Fruit fly (Drosophila melanogaster) whole organism, prepupa: ENCODE results near the gene beag.

Experiments
- Blimp-1 ChIP-seq: fragments of 200-800 bp; sonication (Bioruptor generic); optimal IDR thresholded peaks from 3 replicates; lab custom pipeline; 2017; ENCODE audit warnings: missing biosample characterization, missing genetic modification characterization, mild to moderate bottlenecking, moderate library complexity, missing genetic modification reagents
- CG10631 ChIP-seq: fragments of 200-800 bp; sonication (Bioruptor generic); optimal IDR thresholded peaks from 2 replicates; lab custom pipeline; 2016; ENCODE audit warnings: missing biosample characterization, missing genetic modification characterization
- CG10669 ChIP-seq: fragments of 200-800 bp; sonication (Bioruptor generic); optimal IDR thresholded peaks from 3 replicates; lab custom pipeline; 2018; ENCODE audit warnings: missing biosample characterization, mild to moderate bottlenecking, missing genetic modification characterization, moderate library complexity
- CG11294 ChIP-seq: fragments of 200-800 bp; sonication (Bioruptor generic); IDR thresholded peaks from 2 replicates; pipeline ENCODE4 v1.3.6; 2022; ENCODE audit warnings: missing biosample characterization, missing genetic modification characterization
- CG11762 ChIP-seq: fragments of 200-800 bp; sonication (Bioruptor generic); optimal IDR thresholded peaks from 3 replicates; lab custom pipeline; 2016; ENCODE audit warnings: missing biosample characterization, missing genetic modification characterization; ENCODE audit not compliant: insufficient read depth
- CG15336 ChIP-seq: fragments of 200-800 bp; sonication (Bioruptor generic); IDR thresholded peaks from 2 replicates; pipeline ENCODE4 v1.3.6; 2022; ENCODE audit warnings: missing biosample characterization, missing genetic modification characterization
- CG3032 ChIP-seq: fragments of 200-800 bp; optimal IDR thresholded peaks from 2 replicates; lab custom pipeline; 2019; ENCODE audit warnings: missing biosample characterization, mild to moderate bottlenecking, missing genetic modification characterization, moderate library complexity
- CG31627 ChIP-seq: fragments of 200-800 bp; sonication (Bioruptor generic); optimal IDR thresholded peaks from 3 replicates; lab custom pipeline; 2016; ENCODE audit warnings: missing biosample characterization, missing genetic modification characterization
- CG32006 ChIP-seq: fragments of 200-800 bp; sonication (Bioruptor generic); optimal IDR thresholded peaks from 3 replicates; lab custom pipeline; 2017; ENCODE audit warnings: missing biosample characterization, mild to moderate bottlenecking, missing genetic modification characterization
- CG34406 ChIP-seq: fragments of 200-800 bp; sonication (Bioruptor generic); optimal IDR thresholded peaks from 3 replicates; lab custom pipeline; 2016; ENCODE audit warnings: missing biosample characterization, missing genetic modification characterization
- CG3919 ChIP-seq: fragments of 200-800 bp; sonication (Bioruptor generic); optimal IDR thresholded peaks from 3 replicates; lab custom pipeline; 2016; ENCODE audit warnings: missing biosample characterization, missing genetic modification characterization
- CG6163 ChIP-seq: fragments of 200-800 bp; sonication (Bioruptor generic); IDR thresholded peaks from 3 replicates; pipeline ENCODE4 v1.3.6; 2022; ENCODE audit warnings: missing biosample characterization, missing genetic modification characterization
- CG6276 ChIP-seq: fragments of 200-800 bp; sonication (Bioruptor generic); optimal IDR thresholded peaks from 2 replicates; lab custom pipeline; 2017; ENCODE audit warnings: missing biosample characterization, mild to moderate bottlenecking, missing genetic modification characterization
- CG6792 ChIP-seq: fragments of 200-800 bp; sonication (Bioruptor generic); optimal IDR thresholded peaks from 3 replicates; lab custom pipeline; 2016; ENCODE audit warnings: missing biosample characterization, missing genetic modification characterization
- CG6808 ChIP-seq: fragments of 200-800 bp; sonication (Bioruptor generic); optimal IDR thresholded peaks from 3 replicates; lab custom pipeline; 2017; ENCODE audit warnings: missing biosample characterization, missing genetic modification characterization, mild to moderate bottlenecking, moderate library complexity, missing genetic modification reagents
- CG7368 ChIP-seq: fragments of 200-800 bp; sonication (Bioruptor generic); optimal IDR thresholded peaks from 3 replicates; lab custom pipeline; 2016; ENCODE audit warnings: missing biosample characterization, missing genetic modification characterization
- CG8119 ChIP-seq: fragments of 200-800 bp; sonication (Bioruptor generic); IDR thresholded peaks from 3 replicates; pipeline ENCODE4 v1.3.6; 2022; ENCODE audit warnings: missing biosample characterization, missing genetic modification characterization
- CG8319 ChIP-seq: fragments of 200-800 bp; sonication (Bioruptor generic); optimal IDR thresholded peaks from 3 replicates; lab custom pipeline; 2016; ENCODE audit warnings: missing biosample characterization, missing genetic modification characterization
- CG8632 ChIP-seq: fragments of 200-800 bp; sonication (Bioruptor generic); optimal IDR thresholded peaks from 3 replicates; lab custom pipeline; 2016; ENCODE audit warnings: missing biosample characterization, missing genetic modification characterization
- CG9139 ChIP-seq: fragments of 200-800 bp; sonication (Bioruptor generic); optimal IDR thresholded peaks from 3 replicates; lab custom pipeline; 2017; ENCODE audit warnings: missing biosample characterization, mild to moderate bottlenecking, missing genetic modification characterization
- Eip78C ChIP-seq: fragments of 200-800 bp; sonication (Bioruptor generic); peaks from one replicate; lab custom pipeline; 2016; ENCODE audit warnings: missing biosample characterization, missing genetic modification characterization
- Eip93F ChIP-seq: fragments of 200-800 bp; sonication (Bioruptor generic); optimal IDR thresholded peaks from 2 replicates; lab custom pipeline; 2016; ENCODE audit warnings: missing biosample characterization, mild to moderate bottlenecking, missing genetic modification characterization
- Ets21C ChIP-seq: fragments of 200-800 bp; sonication (Bioruptor generic); optimal IDR thresholded peaks from 3 replicates; lab custom pipeline; 2016; ENCODE audit warnings: missing biosample characterization, missing genetic modification characterization
- Ets96B ChIP-seq: fragments of 200-800 bp; optimal IDR thresholded peaks from 2 replicates; lab custom pipeline; 2019; ENCODE audit warnings: missing biosample characterization, mild to moderate bottlenecking, missing genetic modification characterization, moderate library complexity
- Gug ChIP-seq: fragments of 200-800 bp; sonication (Bioruptor generic); IDR thresholded peaks from 2 replicates; pipeline ENCODE4 v1.3.6; 2022; ENCODE audit warnings: missing biosample characterization, missing genetic modification characterization
- Hr38 ChIP-seq: sonication (Bioruptor generic); optimal IDR thresholded peaks from 2 replicates; lab custom pipeline; 2016; ENCODE audit warnings: missing biosample characterization, missing genetic modification characterization
- Hr39 ChIP-seq: fragments of 200-800 bp; sonication (Bioruptor generic); optimal IDR thresholded peaks from 2 replicates; lab custom pipeline; 2016; ENCODE audit warnings: missing biosample characterization, missing genetic modification characterization
- Hr4 ChIP-seq: fragments of 200-800 bp; sonication (Bioruptor generic); optimal IDR thresholded peaks from 3 replicates; lab custom pipeline; 2016; ENCODE audit warnings: missing biosample characterization, missing genetic modification characterization
- Lpt ChIP-seq: fragments of 200-800 bp; sonication (Bioruptor generic); optimal IDR thresholded peaks from 3 replicates; lab custom pipeline; 2016; ENCODE audit warnings: missing biosample characterization, missing genetic modification characterization
- Met ChIP-seq: fragments of 200-800 bp; sonication (Bioruptor generic); optimal IDR thresholded peaks from 3 replicates; lab custom pipeline; 2016; ENCODE audit warnings: missing biosample characterization, missing genetic modification characterization
- Smox ChIP-seq: fragments of 200-800 bp; sonication (Bioruptor generic); optimal IDR thresholded peaks from 3 replicates; lab custom pipeline; 2016; ENCODE audit warnings: missing biosample characterization, missing genetic modification characterization
- Sox102F ChIP-seq: fragments of 200-800 bp; sonication (Bioruptor generic); optimal IDR thresholded peaks from 2 replicates; lab custom pipeline; 2016; ENCODE audit warnings: missing biosample characterization, mild to moderate bottlenecking, missing genetic modification characterization
- Sox14 ChIP-seq: fragments of 200-800 bp; sonication (Bioruptor generic); optimal IDR thresholded peaks from 3 replicates; lab custom pipeline; 2016; ENCODE audit warnings: missing biosample characterization, missing genetic modification characterization
- Sox15 ChIP-seq: fragments of 200-800 bp; sonication (Bioruptor generic); optimal IDR thresholded peaks from 3 replicates; lab custom pipeline; 2016; ENCODE audit warnings: missing biosample characterization, missing genetic modification characterization
- achi ChIP-seq: fragments of 200-800 bp; sonication (Bioruptor generic); optimal IDR thresholded peaks from 3 replicates; lab custom pipeline; 2016; ENCODE audit warnings: missing biosample characterization, missing genetic modification characterization
- acj6 ChIP-seq: fragments of 200-800 bp; sonication (Bioruptor generic); optimal IDR thresholded peaks from 3 replicates; lab custom pipeline; 2016; ENCODE audit warnings: missing biosample characterization, missing genetic modification characterization
- cyc ChIP-seq: fragments of 200-800 bp; sonication (Bioruptor generic); optimal IDR thresholded peaks from 3 replicates; lab custom pipeline; 2016; ENCODE audit warnings: missing biosample characterization, missing genetic modification characterization
- dac ChIP-seq: fragments of 200-800 bp; sonication (Bioruptor generic); optimal IDR thresholded peaks from 2 replicates; lab custom pipeline; 2017; ENCODE audit warnings: missing biosample characterization, mild to moderate bottlenecking, missing genetic modification characterization
- dsx ChIP-seq: fragments of 200-800 bp; optimal IDR thresholded peaks from 3 replicates; lab custom pipeline; 2019; ENCODE audit warnings: missing biosample characterization, mild to moderate bottlenecking, missing genetic modification characterization, moderate library complexity; ENCODE audit not compliant: poor library complexity, severe bottlenecking
- eg ChIP-seq: fragments of 200-800 bp; sonication (Bioruptor generic); IDR thresholded peaks from 3 replicates; pipeline ENCODE4 v1.3.6; 2022; ENCODE audit warnings: missing biosample characterization, missing genetic modification characterization
- esn ChIP-seq: fragments of 200-800 bp; sonication (Bioruptor generic); optimal IDR thresholded peaks from 2 replicates; lab custom pipeline; 2016; ENCODE audit warnings: missing biosample characterization, mild to moderate bottlenecking, missing genetic modification characterization, moderate library complexity
- fd59A ChIP-seq: fragments of 200-800 bp; sonication (Bioruptor generic); optimal IDR thresholded peaks from 2 replicates; lab custom pipeline; 2017; ENCODE audit warnings: missing biosample characterization, mild to moderate bottlenecking, missing genetic modification characterization, missing genetic modification reagents
- fd85E ChIP-seq: fragments of 200-800 bp; sonication (Bioruptor generic); optimal IDR thresholded peaks from 3 replicates; lab custom pipeline; 2016; ENCODE audit warnings: missing biosample characterization, missing genetic modification characterization
- fkh ChIP-seq: fragments of 200-800 bp; sonication (Bioruptor generic); optimal IDR thresholded peaks from 3 replicates; lab custom pipeline; 2017; ENCODE audit warnings: missing biosample characterization, mild to moderate bottlenecking, missing genetic modification characterization, moderate library complexity
- lz ChIP-seq: fragments of 200-800 bp; sonication (Bioruptor generic); optimal IDR thresholded peaks from 3 replicates; lab custom pipeline; 2016; ENCODE audit warnings: missing biosample characterization, missing genetic modification characterization
- net ChIP-seq: fragments of 200-800 bp; sonication (Bioruptor generic); optimal IDR thresholded peaks from 3 replicates; lab custom pipeline; 2016; ENCODE audit warnings: missing biosample characterization, missing genetic modification characterization
- salr ChIP-seq, 2 experiments: fragments of 200-800 bp; sonication (Bioruptor generic); optimal IDR thresholded peaks; 3 replicates each; lab custom pipeline; 2016 to 2018; ENCODE audit warnings: missing biosample characterization in 2 of 2, missing genetic modification characterization in 2 of 2, mild to moderate bottlenecking in 1 of 2
- spab ChIP-seq: fragments of 200-800 bp; sonication (Bioruptor generic); optimal IDR thresholded peaks from 2 replicates; lab custom pipeline; 2017; ENCODE audit warnings: missing biosample characterization, mild to moderate bottlenecking, missing genetic modification characterization, missing genetic modification reagents
- ss ChIP-seq, 2 experiments: fragments of 200-800 bp; sonication (Bioruptor generic); optimal IDR thresholded peaks; 2 replicates in 1 of 2; 3 replicates in 1 of 2; lab custom pipeline; 2017 to 2018; ENCODE audit warnings: mild to moderate bottlenecking in 2 of 2, missing biosample characterization in 2 of 2, missing genetic modification characterization in 2 of 2, moderate library complexity in 1 of 2
- svp ChIP-seq: fragments of 200-800 bp; sonication (Bioruptor generic); peaks from one replicate; lab custom pipeline; 2016; ENCODE audit warnings: missing biosample characterization, missing genetic modification characterization
- topi ChIP-seq: fragments of 200-800 bp; sonication (Bioruptor generic); optimal IDR thresholded peaks from 3 replicates; lab custom pipeline; 2016; ENCODE audit warnings: missing biosample characterization, missing genetic modification characterization
- vri ChIP-seq: fragments of 200-800 bp; sonication (Bioruptor generic); optimal IDR thresholded peaks from 3 replicates; lab custom pipeline; 2016; ENCODE audit warnings: missing biosample characterization, mild to moderate bottlenecking, missing genetic modification characterization

The beag gene

dm6 chr3R:9074934-9075333 lies 10.1 kb upstream of the beag start:
- TF ChIP-seq fd59A (peak; percentile 34), Sox102F (GFP tag; lab: Kevin White, UChicago) (peak; percentile 42), CG8119 (GFP tag; lab: Robert Waterston, UW) (peak; percentile 50; the same call in 2 of the 3 replicates), CG11762 (GFP tag; lab: Kevin White, UChicago) (peak; percentile 18), topi (GFP tag; lab: Kevin White, UChicago) (peak; percentile 16), salr (GFP tag; optimal IDR thresholded peaks at IDR 0.05; lab: Kevin White, UChicago) (peak in 1 of 2 experiments; percentile 16), cyc (peak; percentile 48), CG34406 (GFP tag; lab: Kevin White, UChicago) (no peak), CG3032 (tag; lab: Kevin White, UChicago) (peak; percentile 30), dsx (GFP tag; lab: Kevin White, UChicago) (peak; percentile 32), CG11294 (GFP tag; lab: Robert Waterston, UW) (no peak), esn (peak; percentile 41), spab (no peak), CG8319 (GFP tag; lab: Kevin White, UChicago) (no peak), Smox (peak; percentile 33), CG31627 (GFP tag; lab: Kevin White, UChicago) (peak; percentile 40), CG10669 (peak; percentile 53), CG8632 (peak; percentile 21), CG6163 (GFP tag; lab: Robert Waterston, UW) (peak; percentile 42; the same call in 1 of the 3 replicates), eg (peak; percentile 54; the same call in 2 of the 3 replicates), CG6808 (GFP tag; lab: Kevin White, UChicago) (peak; percentile 32), Hr38 (no peak), Ets96B (tag; lab: Kevin White, UChicago) (peak; percentile 57), fkh (GFP tag; lab: Kevin White, UChicago) (no peak), Blimp-1 (GFP tag; lab: Kevin White, UChicago) (no peak), ss (GFP tag; optimal IDR thresholded peaks at IDR 0.05; lab: Kevin White, UChicago) (peak in 1 of 2 experiments; percentile 43), Hr39 (GFP tag; lab: Kevin White, UChicago) (peak; percentile 43), fd85E (GFP tag; lab: Kevin White, UChicago) (no peak), Met (GFP tag; lab: Kevin White, UChicago) (peak; percentile 46), CG10631 (GFP tag; lab: Kevin White, UChicago) (peak; percentile 39), Hr4 (GFP tag; lab: Kevin White, UChicago) (peak; percentile 49), achi (GFP tag; lab: Kevin White, UChicago) (peak; percentile 39), vri (GFP tag; lab: Kevin White, UChicago) (no peak), lz (GFP tag; lab: Kevin White, UChicago) (peak; percentile 32), Sox14 (peak; percentile 35), Lpt (no peak), Eip93F (GFP tag; lab: Kevin White, UChicago) (no peak), Sox15 (GFP tag; lab: Kevin White, UChicago) (no peak), acj6 (GFP tag; lab: Kevin White, UChicago) (peak; percentile 45), CG6276 (GFP tag; lab: Kevin White, UChicago) (no peak), svp (GFP tag; lab: Kevin White, UChicago) (peak; percentile 48), CG6792 (GFP tag; lab: Kevin White, UChicago) (peak; percentile 37), CG3919 (GFP tag; lab: Kevin White, UChicago) (peak; percentile 63), CG32006 (GFP tag; lab: Kevin White, UChicago) (no peak), CG7368 (GFP tag; lab: Kevin White, UChicago) (peak; percentile 29), Eip78C (GFP tag; lab: Kevin White, UChicago) (peak; percentile 79), net (peak; percentile 9), CG15336 (GFP tag; lab: Robert Waterston, UW) (0 out of 2 replicates have a peak, but pooled peaks have one; percentile 24), Gug (GFP tag; lab: Robert Waterston, UW) (0 out of 2 replicates have a peak, but pooled peaks have one; percentile 20), Ets21C (GFP tag; lab: Kevin White, UChicago) (no peak), dac (GFP tag; lab: Kevin White, UChicago) (no peak), CG9139 (GFP tag; lab: Kevin White, UChicago) (no peak)
